Fruit fly (Drosophila melanogaster) whole organism, embryonic: Measurements from ENCODE around the gene AstC.
A peak's percentile ranks its signal among the peaks of the same experiment; 100 is the strongest.

Source experiments
- Abd-B ChIP-seq: fragments of 200-800 bp; sonication (Bioruptor generic); optimal IDR thresholded peaks from 2 replicates; lab custom pipeline; 2018; ENCODE audit warnings: missing biosample characterization, mild to moderate bottlenecking, missing genetic modification characterization, moderate library complexity
- CG10267 ChIP-seq: fragments of 200-800 bp; sonication (Bioruptor generic); optimal IDR thresholded peaks from 2 replicates; lab custom pipeline; 2018; ENCODE audit warnings: missing biosample characterization, mild to moderate bottlenecking, missing genetic modification characterization, moderate library complexity
- CG12659 ChIP-seq: fragments of 200-800 bp; sonication (Bioruptor generic); optimal IDR thresholded peaks from 3 replicates; lab custom pipeline; 2017; ENCODE audit warnings: mild to moderate bottlenecking, missing biosample characterization, missing genetic modification reagents, missing genetic modification characterization
- CG12769 ChIP-seq: fragments of 200-800 bp; sonication (Bioruptor generic); optimal IDR thresholded peaks from 2 replicates; lab custom pipeline; 2019; ENCODE audit warnings: missing biosample characterization, mild to moderate bottlenecking, missing genetic modification characterization, moderate library complexity
- CG16779 ChIP-seq: fragments of 200-800 bp; sonication (Bioruptor generic); IDR thresholded peaks from 2 replicates; pipeline ENCODE4 v1.3.6; 2022; ENCODE audit warnings: missing biosample characterization, missing genetic modification characterization
- CG30431 ChIP-seq: fragments of 200-800 bp; sonication (Bioruptor generic); optimal IDR thresholded peaks from 2 replicates; lab custom pipeline; 2017; ENCODE audit warnings: missing biosample characterization, missing genetic modification characterization
- CG4820 ChIP-seq: fragments of 200-800 bp; sonication (Bioruptor generic); optimal IDR thresholded peaks from 3 replicates; lab custom pipeline; 2016; ENCODE audit warnings: missing biosample characterization, missing genetic modification characterization
- CG4854 ChIP-seq: fragments of 200-800 bp; sonication (Bioruptor generic); optimal IDR thresholded peaks from 2 replicates; lab custom pipeline; 2016; ENCODE audit warnings: missing biosample characterization, missing genetic modification characterization, inconsistent platforms
- CG7372 ChIP-seq: fragments of 200-800 bp; sonication (Bioruptor generic); IDR thresholded peaks from 2 replicates; pipeline ENCODE4 v1.3.6; 2022; ENCODE audit warnings: missing biosample characterization, missing genetic modification characterization
- CG7556 ChIP-seq: fragments of 200-800 bp; sonication (Bioruptor generic); optimal IDR thresholded peaks from 2 replicates; lab custom pipeline; 2017; ENCODE audit warnings: missing biosample characterization, mild to moderate bottlenecking, missing genetic modification characterization
- CG7745 ChIP-seq: fragments of 200-800 bp; sonication (Bioruptor generic); optimal IDR thresholded peaks from 2 replicates; lab custom pipeline; 2018; ENCODE audit warnings: missing biosample characterization, mild to moderate bottlenecking, missing genetic modification characterization, moderate library complexity
- CG8281 ChIP-seq: fragments of 200-800 bp; sonication (Bioruptor generic); optimal IDR thresholded peaks from 2 replicates; lab custom pipeline; 2018; ENCODE audit warnings: missing biosample characterization, mild to moderate bottlenecking, missing genetic modification characterization, moderate library complexity
- CG9437 ChIP-seq: fragments of 200-800 bp; sonication (Bioruptor generic); optimal IDR thresholded peaks from 2 replicates; lab custom pipeline; 2018; ENCODE audit warnings: missing biosample characterization, mild to moderate bottlenecking, missing genetic modification characterization
- CG9797 ChIP-seq: fragments of 200-800 bp; sonication (Bioruptor generic); optimal IDR thresholded peaks from 3 replicates; lab custom pipeline; 2018; ENCODE audit warnings: missing biosample characterization, mild to moderate bottlenecking, missing genetic modification characterization
- CG9876 ChIP-seq: fragments of 200-800 bp; sonication (Bioruptor generic); optimal IDR thresholded peaks from 2 replicates; lab custom pipeline; 2016; ENCODE audit warnings: missing biosample characterization, missing genetic modification characterization
- CHES-1-like ChIP-seq: fragments of 200-800 bp; sonication (Bioruptor generic); optimal IDR thresholded peaks from 2 replicates; lab custom pipeline; 2016; ENCODE audit warnings: missing biosample characterization, missing genetic modification characterization
- D ChIP-seq, 2 experiments: fragments of 200-800 bp in 1 of 2; fragments of >200 bp in 1 of 2; sonication (Bioruptor generic) in 1 of 2; optimal IDR thresholded peaks; 2 replicates in 1 of 2; 3 replicates in 1 of 2; lab custom pipeline; 2017; ENCODE audit warnings: mild to moderate bottlenecking in 1 of 2, missing biosample characterization in 1 of 2, missing genetic modification characterization in 1 of 2, missing genetic modification reagents in 1 of 2
- Dfd ChIP-seq, 2 experiments: fragments of >200 bp; optimal IDR thresholded peaks; 2 replicates each; lab custom pipeline; 2017; ENCODE audit warnings: missing biosample characterization in 2 of 2, missing genetic modification characterization in 2 of 2
- Dip2 ChIP-seq: fragments of 200-800 bp; sonication (Bioruptor generic); IDR thresholded peaks from 2 replicates; pipeline ENCODE4 v1.3.6; 2022; ENCODE audit warnings: missing biosample characterization, missing genetic modification characterization
- Dip3 ChIP-seq: fragments of 200-800 bp; sonication (Bioruptor generic); optimal IDR thresholded peaks from 3 replicates; lab custom pipeline; 2016; ENCODE audit warnings: missing biosample characterization, missing genetic modification characterization
- Hey ChIP-seq: fragments of 200-800 bp; sonication (Bioruptor generic); optimal IDR thresholded peaks from 3 replicates; lab custom pipeline; 2018; ENCODE audit warnings: missing biosample characterization, mild to moderate bottlenecking, missing genetic modification characterization
- Med ChIP-seq: fragments of 200-800 bp; sonication (Bioruptor generic); peaks from one replicate; lab custom pipeline; 2016; ENCODE audit warnings: missing biosample characterization, missing genetic modification characterization, mild to moderate bottlenecking, inconsistent platforms, moderate library complexity
- Scr ChIP-seq: fragments of 200-800 bp; sonication (Bioruptor generic); IDR thresholded peaks from 2 replicates; pipeline ENCODE4 v1.3.6; 2022; ENCODE audit warnings: missing biosample characterization, missing genetic modification characterization; ENCODE audit not compliant: partially characterized antibody
- Taf1 ChIP-seq: fragments of 200-800 bp; sonication (Bioruptor generic); IDR thresholded peaks from 2 replicates; pipeline ENCODE4 v1.3.6; 2022; ENCODE audit warnings: missing biosample characterization, missing genetic modification characterization
- Trl ChIP-seq, 3 experiments: fragments of >200 bp in 2 of 3; fragments of 200-800 bp in 1 of 3; sonication (Bioruptor generic) in 1 of 3; optimal IDR thresholded peaks; 2 replicates in 1 of 3; 3 replicates in 2 of 3; lab custom pipeline; 2016 to 2017; ENCODE audit warnings: missing biosample characterization in 1 of 3, missing genetic modification characterization in 1 of 3
- ac ChIP-seq: fragments of 200-800 bp; sonication (Bioruptor generic); optimal IDR thresholded peaks from 3 replicates; lab custom pipeline; 2017; ENCODE audit warnings: missing biosample characterization, mild to moderate bottlenecking, missing genetic modification characterization
- bbx ChIP-seq: fragments of 200-800 bp; sonication (Bioruptor generic); IDR thresholded peaks from 2 replicates; pipeline ENCODE4 v1.3.6; 2022; ENCODE audit warnings: missing biosample characterization, missing genetic modification characterization; ENCODE audit not compliant: partially characterized antibody
- br ChIP-seq: fragments of >200 bp; optimal IDR thresholded peaks from 2 replicates; lab custom pipeline; 2017
- cg ChIP-seq: fragments of 200-800 bp; sonication (Bioruptor generic); optimal IDR thresholded peaks from 3 replicates; lab custom pipeline; 2019; ENCODE audit warnings: missing biosample characterization, mild to moderate bottlenecking, missing genetic modification characterization, moderate library complexity
- cwo ChIP-seq: fragments of 200-800 bp; sonication (Bioruptor generic); optimal IDR thresholded peaks from 3 replicates; lab custom pipeline; 2017; ENCODE audit warnings: missing biosample characterization, missing genetic modification characterization, mild to moderate bottlenecking, moderate library complexity, missing genetic modification reagents
- dimm ChIP-seq: fragments of 200-800 bp; sonication (Bioruptor generic); IDR thresholded peaks from 2 replicates; pipeline ENCODE4 v1.3.6; 2022; ENCODE audit warnings: missing biosample characterization, missing genetic modification characterization
- exex ChIP-seq: fragments of 200-800 bp; sonication (Bioruptor generic); optimal IDR thresholded peaks from 4 replicates; lab custom pipeline; 2018; ENCODE audit warnings: missing biosample characterization, mild to moderate bottlenecking, missing genetic modification characterization, moderate library complexity
- gem ChIP-seq: fragments of 200-800 bp; sonication (Bioruptor generic); optimal IDR thresholded peaks from 2 replicates; lab custom pipeline; 2019; ENCODE audit warnings: missing biosample characterization, mild to moderate bottlenecking, missing genetic modification characterization, moderate library complexity
- inv ChIP-seq: fragments of 200-800 bp; sonication (Bioruptor generic); IDR thresholded peaks from 2 replicates; pipeline ENCODE4 v1.3.6; 2022; ENCODE audit warnings: missing biosample characterization, missing genetic modification characterization; ENCODE audit not compliant: partially characterized antibody
- nmo ChIP-seq: fragments of 200-800 bp; sonication (Bioruptor generic); optimal IDR thresholded peaks from 2 replicates; lab custom pipeline; 2018; ENCODE audit warnings: missing biosample characterization, mild to moderate bottlenecking, missing genetic modification characterization, moderate library complexity
- odd ChIP-seq: fragments of 200-800 bp; sonication (Bioruptor generic); optimal IDR thresholded peaks from 2 replicates; lab custom pipeline; 2017; ENCODE audit warnings: missing biosample characterization, mild to moderate bottlenecking, missing genetic modification characterization
- peb ChIP-seq: fragments of 200-800 bp; sonication (Bioruptor generic); IDR thresholded peaks from 2 replicates; pipeline ENCODE4 v1.3.6; 2022; ENCODE audit warnings: missing biosample characterization, missing genetic modification characterization
- prd ChIP-seq, 3 experiments: fragments of >200 bp in 2 of 3; fragments of 200-800 bp in 1 of 3; sonication (Bioruptor generic) in 1 of 3; optimal IDR thresholded peaks in 2 of 3; IDR thresholded peaks in 1 of 3; 2 replicates in 2 of 3; 3 replicates in 1 of 3; pipeline versions ENCODE4 v1.3.6 to Lab custom; 2017 to 2022; ENCODE audit warnings: missing biosample characterization in 1 of 3, missing genetic modification characterization in 1 of 3
- ranshi ChIP-seq: fragments of 200-800 bp; sonication (Bioruptor generic); IDR thresholded peaks from 2 replicates; pipeline ENCODE4 v1.3.6; 2022; ENCODE audit warnings: missing biosample characterization, missing genetic modification characterization
- ro ChIP-seq: fragments of 200-800 bp; sonication (Bioruptor generic); IDR thresholded peaks from 2 replicates; pipeline ENCODE4 v1.3.6; 2022; ENCODE audit warnings: missing biosample characterization, missing genetic modification characterization
- sens-2 ChIP-seq: fragments of 200-800 bp; sonication (Bioruptor generic); IDR thresholded peaks from 2 replicates; pipeline ENCODE4 v1.3.6; 2022; ENCODE audit warnings: missing biosample characterization, missing genetic modification characterization
- tin ChIP-seq: fragments of 200-800 bp; sonication (Bioruptor generic); optimal IDR thresholded peaks from 3 replicates; lab custom pipeline; 2016; ENCODE audit warnings: missing biosample characterization, missing genetic modification characterization
- tll ChIP-seq, 2 experiments: fragments of 200-800 bp in 1 of 2; fragments of >200 bp in 1 of 2; sonication (Bioruptor generic) in 1 of 2; optimal IDR thresholded peaks; 2 replicates each; lab custom pipeline; 2017 to 2019; ENCODE audit warnings: missing biosample characterization in 2 of 2, missing genetic modification characterization in 2 of 2, mild to moderate bottlenecking in 1 of 2, moderate library complexity in 1 of 2
- trem ChIP-seq: fragments of 200-800 bp; optimal IDR thresholded peaks from 3 replicates; lab custom pipeline; 2019; ENCODE audit warnings: missing biosample characterization, mild to moderate bottlenecking, missing genetic modification characterization, moderate library complexity
- wdn ChIP-seq: fragments of 200-800 bp; sonication (Bioruptor generic); IDR thresholded peaks from 2 replicates; pipeline ENCODE4 v1.3.6; 2022; ENCODE audit warnings: missing biosample characterization, missing genetic modification characterization
- z ChIP-seq: fragments of 200-800 bp; sonication (Bioruptor generic); IDR thresholded peaks from 3 replicates; pipeline ENCODE4 v1.3.6; 2022; ENCODE audit warnings: missing biosample characterization, missing genetic modification characterization
- zf30C ChIP-seq: fragments of 200-800 bp; sonication (Bioruptor generic); optimal IDR thresholded peaks from 3 replicates; lab custom pipeline; 2018; ENCODE audit warnings: missing biosample characterization, mild to moderate bottlenecking, missing genetic modification characterization

AstC gene

DNA sequence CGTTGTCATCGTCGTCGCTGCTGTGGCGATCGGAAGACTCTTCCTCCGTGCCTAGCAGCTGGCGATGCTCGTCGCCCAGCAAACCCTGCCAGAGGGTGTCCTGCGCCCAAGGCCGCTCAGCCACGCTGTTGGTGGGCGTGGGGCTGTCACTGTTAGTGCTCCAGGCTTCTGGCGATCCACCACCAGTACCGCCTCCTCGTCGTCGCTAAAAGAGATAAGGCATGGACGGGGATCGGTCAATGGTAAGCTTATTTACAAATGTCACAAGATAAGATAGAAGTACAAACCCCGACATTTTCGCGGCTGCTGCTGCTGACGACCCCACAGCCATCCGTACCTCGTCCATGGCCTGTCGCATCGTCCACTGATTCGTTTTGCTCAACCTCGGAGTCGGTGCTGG, 24.1 kb upstream of the AstC start:
- peak in 1 of 2 experiments; percentile 12 for TF ChIP-seq prd (optimal IDR thresholded peaks at IDR 0.05; lab: Kevin White, UChicago)
- no peak for TF ChIP-seq prd (GFP tag; IDR thresholded peaks at IDR 0.05; lab: Robert Waterston, UW)
- peak; percentile 61 for TF ChIP-seq Med (GFP tag; lab: Kevin White, UChicago)
- no peak for TF ChIP-seq CG8281

DNA sequence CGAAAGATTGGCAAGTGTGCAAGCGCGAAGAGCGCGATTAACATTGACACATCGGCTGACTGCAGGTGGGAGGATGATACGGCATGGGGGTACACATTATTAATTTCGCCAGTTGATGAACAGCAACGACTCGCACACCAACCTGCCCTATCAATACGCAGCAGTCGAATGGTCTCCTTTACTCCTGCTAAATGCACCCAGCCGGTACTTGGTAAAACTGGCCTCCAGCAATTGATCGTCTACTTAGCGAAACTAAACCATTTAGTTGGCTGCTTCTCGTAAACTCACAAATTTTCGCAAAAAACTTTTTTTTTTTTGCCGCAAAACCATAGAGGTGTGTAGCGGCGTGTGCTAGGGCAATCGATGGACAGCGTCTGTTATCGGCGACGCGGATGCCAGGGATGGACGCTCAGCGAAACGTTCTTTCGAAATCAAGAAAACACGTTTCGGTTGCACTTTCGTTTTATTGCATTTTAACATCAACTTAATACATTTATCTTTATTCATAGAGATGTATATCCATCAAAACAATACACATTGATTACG, 19.4 kb upstream of the AstC start, which contains the start of gene Ge-1:
Gene Ge-1, minus strand, starts transcription at position 373 of the 546 bp plus-strand sequence.
- TF ChIP-seq bbx (peak; percentile 53; the same call in 1 of the 2 replicates), CG30431 (GFP tag; lab: Kevin White, UChicago) (no peak), ro (no peak), Dfd (GFP tag; optimal IDR thresholded peaks at IDR 0.05; lab: Kevin White, UChicago) (no peak), tin (no peak), br (no peak), CG9876 (no peak), Dip2 (GFP tag; lab: Robert Waterston, UW) (no peak), Dip3 (no peak), CG4820 (no peak), CG7745 (no peak), CG12659 (GFP tag; lab: Kevin White, UChicago) (peak; percentile 18), inv (GFP tag; lab: Robert Waterston, UW) (0 out of 2 replicates have a peak, but pooled peaks have one; percentile 20), CG9437 (GFP tag; lab: Kevin White, UChicago) (no peak), ranshi (GFP tag; lab: Robert Waterston, UW) (no peak), tll (GFP tag; optimal IDR thresholded peaks at IDR 0.05; lab: Kevin White, UChicago) (no peak), exex (no peak), CG7372 (GFP tag; lab: Robert Waterston, UW) (no peak), peb (GFP tag; lab: Robert Waterston, UW) (no peak), cg (no peak), Abd-B (GFP tag; lab: Kevin White, UChicago) (no peak), Scr (GFP tag; lab: Robert Waterston, UW) (peak; percentile 60), cwo (GFP tag; lab: Kevin White, UChicago) (no peak), CG10267 (tag; lab: Kevin White, UChicago) (peak; percentile 15), trem (tag; lab: Kevin White, UChicago) (peak; percentile 47), zf30C (no peak), Taf1 (no peak), CHES-1-like (GFP tag; lab: Kevin White, UChicago) (peak; percentile 29), nmo (GFP tag; lab: Kevin White, UChicago) (no peak), sens-2 (GFP tag; lab: Robert Waterston, UW) (no peak), Hey (tag; lab: Kevin White, UChicago) (no peak), z (no peak), dimm (GFP tag; lab: Robert Waterston, UW) (no peak), odd (GFP tag; lab: Kevin White, UChicago) (no peak), CG16779 (GFP tag; lab: Robert Waterston, UW) (no peak), D (optimal IDR thresholded peaks at IDR 0.05; lab: Kevin White, UChicago) (no peak), D (GFP tag; optimal IDR thresholded peaks at IDR 0.05; lab: Kevin White, UChicago) (no peak), wdn (GFP tag; lab: Robert Waterston, UW) (no peak), ac (GFP tag; lab: Kevin White, UChicago) (no peak), CG7556 (GFP tag; lab: Kevin White, UChicago) (no peak), CG12769 (tag; lab: Kevin White, UChicago) (no peak), Trl (optimal IDR thresholded peaks at IDR 0.05; lab: Kevin White, UChicago) (no peak), Trl (GFP tag; optimal IDR thresholded peaks at IDR 0.05; lab: Kevin White, UChicago) (no peak), CG4854 (no peak), gem (tag; lab: Kevin White, UChicago) (no peak), CG9797 (GFP tag; lab: Kevin White, UChicago) (no peak)
